Fruit fly (Drosophila melanogaster) whole organism: ENCODE data around the gene Ccp84Ab.

Source experiments
- Dll ChIP-seq: fragments of >200 bp; optimal IDR thresholded peaks from 2 replicates; lab custom pipeline; 2017
- EcR ChIP-seq, 2 experiments: fragments of >200 bp; optimal IDR thresholded peaks; 2 replicates each; lab custom pipeline; 2017; ENCODE audit warnings: missing biosample characterization in 2 of 2, missing genetic modification characterization in 2 of 2, missing genetic modification reagents in 2 of 2
- pan ChIP-seq: fragments of >200 bp; optimal IDR thresholded peaks from 2 replicates; lab custom pipeline; 2017
- psq ChIP-seq: fragments of >200 bp; optimal IDR thresholded peaks from 2 replicates; lab custom pipeline; 2017
- usp ChIP-seq: fragments of >200 bp; optimal IDR thresholded peaks from 2 replicates; lab custom pipeline; 2017; ENCODE audit warnings: missing biosample characterization, missing genetic modification characterization, mixed read lengths

dm6 chr3R:6674548-6674947 lies 28.1 kb downstream of the Ccp84Ab start:
- TF ChIP-seq EcR (GFP tag; optimal IDR thresholded peaks at IDR 0.05; lab: Kevin White, UChicago) (no peak), psq (no peak), usp (GFP tag; lab: Kevin White, UChicago) (no peak), Dll (lab: Kevin White, UChicago) (no peak), pan (lab: Kevin White, UChicago) (no peak)
